Worm (Caenorhabditis elegans) whole organism, young adult: ENCODE results near the gene nhr-26.

ENCODE experiments used
- B0035.1 ChIP-seq: sonication (generic microtip); optimal IDR thresholded peaks from 2 replicates; lab custom pipeline; 2016; ENCODE audit warnings: missing genetic modification characterization, mild to moderate bottlenecking, missing compliant biosample characterization, missing genotype, missing genetic modification reagents
- B0261.1 ChIP-seq: sonication (generic microtip); optimal IDR thresholded peaks from 2 replicates; lab custom pipeline; 2016; ENCODE audit warnings: mild to moderate bottlenecking, missing genetic modification characterization, moderate library complexity, missing compliant biosample characterization
- C17E4.6 ChIP-seq: fragments of 200-800 bp; sonication (Bioruptor generic); IDR thresholded peaks from 2 replicates; pipeline ENCODE4 v1.3.6; 2022; ENCODE audit warnings: missing genetic modification reagents, missing genetic modification characterization, missing compliant biosample characterization
- F10E7.11 ChIP-seq: sonication (generic microtip); optimal IDR thresholded peaks from 2 replicates; lab custom pipeline; 2017; ENCODE audit warnings: mild to moderate bottlenecking, missing genetic modification characterization, moderate library complexity, missing compliant biosample characterization
- F22D6.2 ChIP-seq: sonication (generic microtip); optimal IDR thresholded peaks from 2 replicates; lab custom pipeline; 2016; ENCODE audit warnings: mild to moderate bottlenecking, missing genetic modification characterization, missing compliant biosample characterization
- F33H1.4 ChIP-seq: fragments of 200-800 bp; sonication (Bioruptor generic); IDR thresholded peaks from 2 replicates; pipeline ENCODE4 v1.3.6; 2022; ENCODE audit warnings: missing genetic modification reagents, missing genetic modification characterization, missing compliant biosample characterization
- F37B4.10 ChIP-seq: fragments of 200-800 bp; sonication (Bioruptor generic); IDR thresholded peaks from 2 replicates; pipeline ENCODE4 v1.3.6; 2022; ENCODE audit warnings: missing genetic modification characterization, missing compliant biosample characterization
- F52B5.7 ChIP-seq: sonication (generic microtip); optimal IDR thresholded peaks from 2 replicates; lab custom pipeline; 2016; ENCODE audit warnings: mild to moderate bottlenecking, missing genetic modification characterization, missing compliant biosample characterization
- K12H6.12 ChIP-seq: fragments of 200-800 bp; sonication (Bioruptor generic); optimal IDR thresholded peaks from 2 replicates; lab custom pipeline; 2018; ENCODE audit warnings: mild to moderate bottlenecking, missing genetic modification characterization, missing compliant biosample characterization
- Y53F4B.3 ChIP-seq: fragments of 200-800 bp; sonication (Bioruptor generic); IDR thresholded peaks from 2 replicates; pipeline ENCODE4 v1.3.6; 2022; ENCODE audit warnings: missing genetic modification reagents, missing genetic modification characterization, missing compliant biosample characterization
- Y56A3A.18 ChIP-seq: fragments of 200-800 bp; sonication (Bioruptor generic); IDR thresholded peaks from 2 replicates; pipeline ENCODE4 v1.3.6; 2022; ENCODE audit warnings: missing genetic modification reagents, missing genetic modification characterization, missing compliant biosample characterization
- Y67H2A.10 ChIP-seq: fragments of 200-800 bp; sonication (Bioruptor generic); conservative IDR thresholded peaks from 2 replicates; pipeline ENCODE4 v1.3.6; 2022; ENCODE audit warnings: missing genetic modification reagents, missing genetic modification characterization, missing compliant biosample characterization
- aptf-2 ChIP-seq: fragments of 200-800 bp; sonication (Bioruptor generic); conservative IDR thresholded peaks from 2 replicates; pipeline ENCODE4 v1.3.6; 2022; ENCODE audit warnings: missing genetic modification reagents, missing genetic modification characterization, missing compliant biosample characterization
- atf-7 ChIP-seq: sonication (generic microtip); optimal IDR thresholded peaks from 2 replicates; lab custom pipeline; 2017; ENCODE audit warnings: mild to moderate bottlenecking, missing genetic modification characterization, missing compliant biosample characterization
- attf-3 ChIP-seq: fragments of 200-800 bp; sonication (Bioruptor generic); conservative IDR thresholded peaks from 2 replicates; pipeline ENCODE4 v1.3.6; 2022; ENCODE audit warnings: missing genetic modification reagents, missing genetic modification characterization, missing compliant biosample characterization
- attf-5 ChIP-seq: fragments of 200-800 bp; sonication (Bioruptor generic); optimal IDR thresholded peaks from 2 replicates; lab custom pipeline; 2018; ENCODE audit warnings: mild to moderate bottlenecking, missing genetic modification characterization, missing compliant biosample characterization
- ccch-3 ChIP-seq: fragments of 200-800 bp; sonication (Bioruptor generic); optimal IDR thresholded peaks from 2 replicates; lab custom pipeline; 2018; ENCODE audit warnings: mild to moderate bottlenecking, missing genetic modification characterization, missing compliant biosample characterization
- cebp-2 ChIP-seq: fragments of 200-800 bp; sonication (Bioruptor generic); IDR thresholded peaks from 2 replicates; pipeline ENCODE4 v1.3.6; 2022; ENCODE audit warnings: missing genetic modification characterization, missing compliant biosample characterization
- ceh-40 ChIP-seq: fragments of 200-800 bp; sonication (Bioruptor generic); IDR thresholded peaks from 2 replicates; pipeline ENCODE4 v1.3.6; 2022; ENCODE audit warnings: missing genetic modification characterization, missing compliant biosample characterization
- ceh-91 ChIP-seq: fragments of 200-800 bp; sonication (Bioruptor generic); IDR thresholded peaks from 2 replicates; pipeline ENCODE4 v1.3.6; 2022; ENCODE audit warnings: missing genetic modification reagents, missing genetic modification characterization, missing compliant biosample characterization
- chd-7 ChIP-seq: sonication (generic microtip); optimal IDR thresholded peaks from 2 replicates; lab custom pipeline; 2016; ENCODE audit warnings: mild to moderate bottlenecking, missing genetic modification characterization, moderate library complexity, missing compliant biosample characterization
- die-1 ChIP-seq: sonication (generic microtip); optimal IDR thresholded peaks from 2 replicates; lab custom pipeline; 2016; ENCODE audit warnings: missing genotype, mild to moderate bottlenecking, missing genetic modification characterization, missing compliant biosample characterization
- dpff-1 ChIP-seq: sonication (generic microtip); optimal IDR thresholded peaks from 2 replicates; lab custom pipeline; 2017; ENCODE audit warnings: mild to moderate bottlenecking, missing genetic modification characterization, missing compliant biosample characterization
- egl-18 ChIP-seq: fragments of 200-800 bp; sonication (Bioruptor generic); IDR thresholded peaks from 2 replicates; pipeline ENCODE4 v1.3.6; 2022; ENCODE audit warnings: missing genetic modification reagents, missing genetic modification characterization, missing compliant biosample characterization
- ets-4 ChIP-seq: fragments of 200-800 bp; sonication (Bioruptor generic); optimal IDR thresholded peaks from 2 replicates; lab custom pipeline; 2018; ENCODE audit warnings: mild to moderate bottlenecking, missing genetic modification characterization, missing compliant biosample characterization
- fkh-3 ChIP-seq: sonication (generic microtip); optimal IDR thresholded peaks from 2 replicates; lab custom pipeline; 2016; ENCODE audit warnings: mild to moderate bottlenecking, missing genetic modification characterization, missing compliant biosample characterization
- gei-17 ChIP-seq: fragments of 200-800 bp; sonication (Bioruptor generic); optimal IDR thresholded peaks from 2 replicates; lab custom pipeline; 2018; ENCODE audit warnings: mild to moderate bottlenecking, missing genetic modification characterization, missing compliant biosample characterization
- him-1 ChIP-seq: sonication (generic microtip); optimal IDR thresholded peaks from 2 replicates; lab custom pipeline; 2016; ENCODE audit warnings: missing genotype, missing genetic modification reagents, missing genetic modification characterization, missing compliant biosample characterization
- hlh-12 ChIP-seq: sonication (generic microtip); optimal IDR thresholded peaks from 2 replicates; lab custom pipeline; 2016; ENCODE audit warnings: missing genetic modification characterization, missing compliant biosample characterization
- hrde-1 ChIP-seq: sonication (generic microtip); optimal IDR thresholded peaks from 2 replicates; lab custom pipeline; 2016; ENCODE audit warnings: missing genetic modification characterization, mild to moderate bottlenecking, missing compliant biosample characterization, moderate library complexity, missing genotype, missing genetic modification reagents, borderline replicate concordance
- lag-1 ChIP-seq: fragments of 200-800 bp; sonication (Bioruptor generic); IDR thresholded peaks from 2 replicates; pipeline ENCODE4 v1.3.6; 2022; ENCODE audit warnings: missing genetic modification reagents, missing genetic modification characterization, missing compliant biosample characterization
- let-607 ChIP-seq, 2 experiments: fragments of 200-800 bp in 1 of 2; sonication (Bioruptor generic) in 1 of 2; sonication (generic microtip) in 1 of 2; optimal IDR thresholded peaks; 2 replicates each; lab custom pipeline; 2016 to 2018; ENCODE audit warnings: mild to moderate bottlenecking in 2 of 2, missing compliant biosample characterization in 2 of 2, missing genetic modification characterization in 2 of 2, moderate library complexity in 2 of 2, missing genotype in 1 of 2
- lin-40 ChIP-seq: sonication (generic microtip); optimal IDR thresholded peaks from 2 replicates; lab custom pipeline; 2016; ENCODE audit warnings: missing genetic modification characterization, mild to moderate bottlenecking, missing compliant biosample characterization, missing genotype, missing genetic modification reagents
- lin-54 ChIP-seq: fragments of 200-800 bp; sonication (Bioruptor generic); optimal IDR thresholded peaks from 2 replicates; lab custom pipeline; 2018; ENCODE audit warnings: mild to moderate bottlenecking, missing genetic modification characterization, missing compliant biosample characterization
- lir-1 ChIP-seq: fragments of 200-800 bp; sonication (Bioruptor generic); conservative IDR thresholded peaks from 2 replicates; pipeline ENCODE4 v1.3.6; 2022; ENCODE audit warnings: missing genetic modification reagents, missing genetic modification characterization, missing compliant biosample characterization
- lsl-1 ChIP-seq: fragments of 200-800 bp; sonication (Bioruptor generic); optimal IDR thresholded peaks from 2 replicates; lab custom pipeline; 2018; ENCODE audit warnings: mild to moderate bottlenecking, missing genetic modification characterization, moderate library complexity, missing compliant biosample characterization
- madf-10 ChIP-seq: sonication (generic microtip); optimal IDR thresholded peaks from 2 replicates; lab custom pipeline; 2016; ENCODE audit warnings: mild to moderate bottlenecking, missing genetic modification characterization, missing compliant biosample characterization
- madf-3 ChIP-seq: fragments of 200-800 bp; sonication (Bioruptor generic); IDR thresholded peaks from 2 replicates; pipeline ENCODE4 v1.3.6; 2022; ENCODE audit warnings: missing genetic modification reagents, missing genetic modification characterization, missing compliant biosample characterization
- madf-6 ChIP-seq: fragments of 200-800 bp; sonication (Bioruptor generic); IDR thresholded peaks from 2 replicates; pipeline ENCODE4 v1.3.6; 2022; ENCODE audit warnings: missing genetic modification reagents, missing genetic modification characterization, missing compliant biosample characterization
- madf-8 ChIP-seq: fragments of 200-800 bp; sonication (Bioruptor generic); conservative IDR thresholded peaks from 2 replicates; pipeline ENCODE4 v1.3.6; 2022; ENCODE audit warnings: missing genetic modification reagents, missing genetic modification characterization, missing compliant biosample characterization
- mel-28 ChIP-seq: sonication (generic microtip); optimal IDR thresholded peaks from 2 replicates; lab custom pipeline; 2016; ENCODE audit warnings: borderline replicate concordance, mild to moderate bottlenecking, missing genetic modification characterization, missing compliant biosample characterization
- nfya-2 ChIP-seq: fragments of 200-800 bp; sonication (Bioruptor generic); IDR thresholded peaks from 2 replicates; pipeline ENCODE4 v1.3.6; 2022; ENCODE audit warnings: missing genetic modification reagents, missing genetic modification characterization, missing compliant biosample characterization
- nhr-80 ChIP-seq: sonication (generic microtip); optimal IDR thresholded peaks from 2 replicates; lab custom pipeline; 2016; ENCODE audit warnings: missing genetic modification characterization, missing compliant biosample characterization
- nhr-90 ChIP-seq: sonication (generic microtip); optimal IDR thresholded peaks from 2 replicates; lab custom pipeline; 2016; ENCODE audit warnings: missing genotype, mild to moderate bottlenecking, missing genetic modification characterization, missing compliant biosample characterization
- pha-4 ChIP-seq: fragments of 150-350 bp; sonication (generic microtip); optimal IDR thresholded peaks from 2 replicates; lab custom pipeline; 2014; ENCODE audit warnings: missing biosample characterization, missing genetic modification reagents, missing genetic modification characterization
- sdz-38 ChIP-seq: sonication (generic microtip); optimal IDR thresholded peaks from 2 replicates; lab custom pipeline; 2016; ENCODE audit warnings: missing genotype, missing genetic modification characterization, missing compliant biosample characterization
- snpc-1.1 ChIP-seq: sonication (generic microtip); optimal IDR thresholded peaks from 2 replicates; lab custom pipeline; 2017; ENCODE audit warnings: missing genetic modification characterization, mild to moderate bottlenecking, missing compliant biosample characterization, antibody characterized with exemption, moderate library complexity, missing genotype, missing genetic modification reagents; ENCODE audit not compliant: insufficient read depth
- tbx-9 ChIP-seq: sonication (generic microtip); optimal IDR thresholded peaks from 2 replicates; lab custom pipeline; 2016; ENCODE audit warnings: borderline replicate concordance, missing genetic modification characterization, inconsistent platforms, missing compliant biosample characterization
- zim-3 ChIP-seq: sonication (generic microtip); optimal IDR thresholded peaks from 2 replicates; lab custom pipeline; 2017; ENCODE audit warnings: mild to moderate bottlenecking, missing genetic modification characterization, moderate library complexity, missing compliant biosample characterization
- ztf-6 ChIP-seq: fragments of 200-800 bp; sonication (Bioruptor generic); IDR thresholded peaks from 2 replicates; pipeline ENCODE4 v1.3.6; 2022; ENCODE audit warnings: missing genetic modification reagents, missing genetic modification characterization, missing compliant biosample characterization

nhr-26 gene

DNA sequence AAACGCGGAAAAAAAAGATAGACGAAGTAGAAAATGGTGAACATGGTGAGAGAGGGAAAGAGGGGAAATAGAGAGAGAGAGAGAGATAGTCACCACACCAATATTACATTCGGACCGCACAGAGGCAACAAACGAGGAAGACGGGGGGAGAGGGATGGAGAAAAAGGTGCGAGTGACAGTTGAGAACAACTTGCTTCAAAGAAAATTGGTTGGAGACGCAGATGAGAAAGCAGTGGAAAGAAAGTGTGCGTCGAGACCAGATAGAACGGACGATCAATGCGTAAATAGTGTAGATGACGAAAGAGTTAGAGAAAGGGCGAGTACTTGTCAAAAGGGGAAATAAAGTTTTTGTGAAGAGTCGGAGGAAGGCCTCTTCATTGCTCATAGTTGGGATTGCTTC, 29.9 kb downstream of the nhr-26 start (continued):
- TF ChIP-seq dpff-1 (tag; lab: Kevin White, UChicago) (no peak), egl-18 (GFP tag; lab: Robert Waterston, UW) (no peak), aptf-2 (GFP tag; lab: Robert Waterston, UW) (no peak), K12H6.12 (tag; lab: Kevin White, UChicago) (peak; percentile 80), C17E4.6 (GFP tag; lab: Robert Waterston, UW) (no peak), lin-54 (peak; percentile 43), hrde-1 (tag; lab: Kevin White, UChicago) (no peak), cebp-2 (no peak), pha-4 (tag; lab: Kevin White, UChicago) (no peak), let-607 (tag; optimal IDR thresholded peaks at IDR 0.05; lab: Kevin White, UChicago) (no peak), him-1 (tag; lab: Kevin White, UChicago) (no peak), Y56A3A.18 (GFP tag; lab: Robert Waterston, UW) (0 out of 2 replicates have a peak, but pooled peaks have one; percentile 36), F37B4.10 (GFP tag; lab: Robert Waterston, UW) (no peak), atf-7 (tag; lab: Kevin White, UChicago) (no peak), attf-3 (GFP tag; lab: Robert Waterston, UW) (no peak), madf-6 (GFP tag; lab: Robert Waterston, UW) (no peak), attf-5 (GFP tag; lab: Kevin White, UChicago) (peak; percentile 41), F10E7.11 (tag; lab: Kevin White, UChicago) (no peak), ztf-6 (GFP tag; lab: Robert Waterston, UW) (no peak), nhr-90 (no peak), nhr-80 (tag; lab: Kevin White, UChicago) (peak; percentile 57), F52B5.7 (tag; lab: Kevin White, UChicago) (no peak), zim-3 (tag; lab: Kevin White, UChicago) (no peak), B0035.1 (tag; lab: Kevin White, UChicago) (peak; percentile 48), madf-10 (tag; lab: Kevin White, UChicago) (peak; percentile 28), ccch-3 (no peak), F22D6.2 (peak; percentile 7), mel-28 (tag; lab: Kevin White, UChicago) (no peak), die-1 (tag; lab: Kevin White, UChicago) (no peak), lsl-1 (GFP tag; lab: Kevin White, UChicago) (no peak), madf-3 (GFP tag; lab: Robert Waterston, UW) (no peak), lin-40 (tag; lab: Kevin White, UChicago) (peak; percentile 85), hlh-12 (tag; lab: Kevin White, UChicago) (no peak), F33H1.4 (no peak), gei-17 (GFP tag; lab: Kevin White, UChicago) (no peak), fkh-3 (no peak), Y53F4B.3 (GFP tag; lab: Robert Waterston, UW) (no peak), ceh-40 (GFP tag; lab: Robert Waterston, UW) (no peak), B0261.1 (tag; lab: Kevin White, UChicago) (no peak), Y67H2A.10 (GFP tag; lab: Robert Waterston, UW) (no peak), lir-1 (GFP tag; lab: Robert Waterston, UW) (no peak), ceh-91 (no peak), chd-7 (tag; lab: Kevin White, UChicago) (peak; percentile 25), nfya-2 (GFP tag; lab: Robert Waterston, UW) (no peak), madf-8 (no peak), sdz-38 (tag; lab: Kevin White, UChicago) (no peak), ets-4 (GFP tag; lab: Kevin White, UChicago) (no peak), snpc-1.1 (tag; lab: Kevin White, UChicago) (no peak), tbx-9 (tag; lab: Kevin White, UChicago) (no peak), lag-1 (no peak)
